Worm (Caenorhabditis elegans) whole organism, young adult: Measurements from ENCODE around the gene C48D1.5.

Experiments
- attf-6 ChIP-seq: fragments of 200-800 bp; sonication (Bioruptor generic); IDR thresholded peaks from 2 replicates; pipeline ENCODE4 v1.3.6; 2022; ENCODE audit warnings: missing genetic modification reagents, missing genetic modification characterization, missing compliant biosample characterization
- nhr-179 ChIP-seq: sonication (generic microtip); optimal IDR thresholded peaks from 2 replicates; lab custom pipeline; 2016; ENCODE audit warnings: mild to moderate bottlenecking, missing genetic modification characterization, missing compliant biosample characterization

ce11 chrIV:13255886-13256285, 34.1 kb downstream of the C48D1.5 start, which contains the start of gene bus-12:
- TF ChIP-seq attf-6 (GFP tag; lab: Robert Waterston, UW) (no peak), nhr-179 (tag; lab: Kevin White, UChicago) (no peak)
